Fruit fly (Drosophila melanogaster) whole organism, adult: Measurements from ENCODE around the gene CG18213.

Experiments used
- CG11617 ChIP-seq: fragments of 200-800 bp; sonication (Bioruptor generic); optimal IDR thresholded peaks from 2 replicates; lab custom pipeline; 2017; ENCODE audit warnings: mild to moderate bottlenecking, missing biosample characterization, missing genetic modification reagents, missing genetic modification characterization
- CG12768 ChIP-seq: fragments of 200-800 bp; sonication (Bioruptor generic); optimal IDR thresholded peaks from 2 replicates; lab custom pipeline; 2017; ENCODE audit warnings: missing biosample characterization, missing genetic modification characterization, mild to moderate bottlenecking, moderate library complexity, missing genetic modification reagents
- CG14711 ChIP-seq: fragments of 200-800 bp; sonication (Bioruptor generic); optimal IDR thresholded peaks from 2 replicates; lab custom pipeline; 2018; ENCODE audit warnings: missing biosample characterization, mild to moderate bottlenecking, missing genetic modification characterization, moderate library complexity
- CG1620 ChIP-seq: fragments of 200-800 bp; sonication (Bioruptor generic); optimal IDR thresholded peaks from 2 replicates; lab custom pipeline; 2016; ENCODE audit warnings: missing biosample characterization, missing genetic modification characterization
- CG33017 ChIP-seq: fragments of 200-800 bp; sonication (Bioruptor generic); optimal IDR thresholded peaks from 2 replicates; lab custom pipeline; 2018; ENCODE audit warnings: missing biosample characterization, mild to moderate bottlenecking, missing genetic modification characterization, moderate library complexity
- CG5204 ChIP-seq: fragments of 200-800 bp; sonication (Bioruptor generic); optimal IDR thresholded peaks from 2 replicates; lab custom pipeline; 2016; ENCODE audit warnings: missing biosample characterization, missing genetic modification characterization
- CG7045 ChIP-seq: fragments of 200-800 bp; sonication (Bioruptor generic); optimal IDR thresholded peaks from 2 replicates; lab custom pipeline; 2017; ENCODE audit warnings: missing biosample characterization, mild to moderate bottlenecking, missing genetic modification characterization
- CG7101 ChIP-seq: fragments of 200-800 bp; sonication (Bioruptor generic); optimal IDR thresholded peaks from 2 replicates; lab custom pipeline; 2018; ENCODE audit warnings: missing biosample characterization, mild to moderate bottlenecking, missing genetic modification characterization, moderate library complexity
- Clk ChIP-seq: fragments of 200-800 bp; sonication (Bioruptor generic); optimal IDR thresholded peaks from 2 replicates; lab custom pipeline; 2017; ENCODE audit warnings: missing biosample characterization, missing genetic modification characterization
- Crg-1 ChIP-seq: fragments of 200-800 bp; sonication (Bioruptor generic); optimal IDR thresholded peaks from 2 replicates; lab custom pipeline; 2016; ENCODE audit warnings: missing biosample characterization, missing genetic modification characterization
- Hr96 ChIP-seq: fragments of 200-800 bp; sonication (Bioruptor generic); optimal IDR thresholded peaks from 2 replicates; lab custom pipeline; 2016; ENCODE audit warnings: missing biosample characterization, missing genetic modification characterization
- Mnt ChIP-seq: fragments of 200-800 bp; sonication (Bioruptor generic); optimal IDR thresholded peaks from 2 replicates; lab custom pipeline; 2016; ENCODE audit warnings: missing biosample characterization, mild to moderate bottlenecking, missing genetic modification characterization
- bab1 ChIP-seq: fragments of 200-800 bp; sonication (Bioruptor generic); optimal IDR thresholded peaks from 3 replicates; lab custom pipeline; 2019; ENCODE audit warnings: missing biosample characterization, mild to moderate bottlenecking, missing genetic modification characterization, moderate library complexity
- cic ChIP-seq: fragments of 200-800 bp; sonication (Bioruptor generic); optimal IDR thresholded peaks from 2 replicates; lab custom pipeline; 2017; ENCODE audit warnings: missing biosample characterization, mild to moderate bottlenecking, missing genetic modification characterization, moderate library complexity
- cnc ChIP-seq, 2 experiments: fragments of >200 bp; optimal IDR thresholded peaks; 2 replicates each; lab custom pipeline; 2017
- kay ChIP-seq: fragments of 200-800 bp; sonication (Bioruptor generic); peaks from one replicate; lab custom pipeline; 2016; ENCODE audit warnings: missing biosample characterization, missing genetic modification characterization, borderline replicate concordance
- ovo ChIP-seq: fragments of 200-800 bp; sonication (Bioruptor generic); optimal IDR thresholded peaks from 2 replicates; lab custom pipeline; 2016; ENCODE audit warnings: missing biosample characterization, missing genetic modification characterization
- pad ChIP-seq: fragments of 200-800 bp; sonication (Bioruptor generic); optimal IDR thresholded peaks from 3 replicates; lab custom pipeline; 2017; ENCODE audit warnings: missing biosample characterization, missing genetic modification characterization, mild to moderate bottlenecking, moderate library complexity, missing genetic modification reagents
- tj ChIP-seq: fragments of 200-800 bp; sonication (Bioruptor generic); optimal IDR thresholded peaks from 3 replicates; lab custom pipeline; 2017; ENCODE audit warnings: missing biosample characterization, mild to moderate bottlenecking, missing genetic modification characterization, moderate library complexity
- toe ChIP-seq: fragments of 200-800 bp; sonication (Bioruptor generic); optimal IDR thresholded peaks from 2 replicates; lab custom pipeline; 2016; ENCODE audit warnings: missing biosample characterization, missing genetic modification characterization

CG18213 gene

DNA sequence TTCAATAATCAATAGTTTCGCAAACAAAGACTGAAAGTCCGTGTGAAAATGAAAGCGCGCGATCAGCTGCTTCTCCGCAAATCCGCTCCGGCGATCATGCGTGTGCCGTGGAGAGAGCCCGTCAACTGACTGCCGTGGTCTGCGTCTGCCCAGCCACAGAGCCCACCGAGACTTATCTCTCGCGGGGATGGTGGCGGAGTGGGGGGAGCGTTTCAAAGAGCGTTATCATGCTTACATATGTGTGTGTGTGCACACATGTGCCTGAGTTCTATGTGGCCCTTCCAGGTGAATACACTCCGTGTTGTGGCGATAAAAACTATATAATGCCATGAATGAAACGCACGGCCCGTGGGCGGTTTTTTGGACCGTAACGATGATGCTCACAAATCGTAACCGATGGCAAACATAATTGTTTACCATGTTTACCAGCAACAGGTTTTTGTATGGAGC lies 38.0 kb upstream of the CG18213 start:
- TF ChIP-seq Mnt (GFP tag; lab: Kevin White, UChicago) (peak; percentile 89), CG12768 (peak; percentile 7), Clk (no peak), CG14711 (tag; lab: Kevin White, UChicago) (no peak), CG33017 (tag; lab: Kevin White, UChicago) (no peak), Crg-1 (peak; percentile 28), CG7045 (GFP tag; lab: Kevin White, UChicago) (no peak), pad (GFP tag; lab: Kevin White, UChicago) (no peak), Hr96 (no peak), CG5204 (GFP tag; lab: Kevin White, UChicago) (no peak), toe (GFP tag; lab: Kevin White, UChicago) (no peak), tj (GFP tag; lab: Kevin White, UChicago) (no peak), kay (GFP tag; lab: Kevin White, UChicago) (no peak), cnc (optimal IDR thresholded peaks at IDR 0.05; lab: Kevin White, UChicago) (peak; percentile 75 to 96), cic (peak; percentile 95), CG11617 (GFP tag; lab: Kevin White, UChicago) (no peak), CG1620 (GFP tag; lab: Kevin White, UChicago) (no peak), bab1 (no peak), ovo (GFP tag; lab: Kevin White, UChicago) (no peak), CG7101 (tag; lab: Kevin White, UChicago) (no peak)

dm6 chr3R:17072526-17073114 lies 32.6 kb upstream of the CG18213 start, which contains the start of the genes Ns1 and mRpS11:
Gene Ns1 (minus strand): TSS chr3R:17072675.
Gene mRpS11 (plus strand): TSS chr3R:17072732.
- peak; percentile 3 for TF ChIP-seq tj (GFP tag; lab: Kevin White, UChicago)
- peak; percentile 50 for TF ChIP-seq pad (GFP tag; lab: Kevin White, UChicago)
- TF ChIP-seq CG1620 (GFP tag; lab: Kevin White, UChicago), result peak; percentile 51
- no peak for TF ChIP-seq cnc (optimal IDR thresholded peaks at IDR 0.05; lab: Kevin White, UChicago)
- TF ChIP-seq bab1, result peak; percentile 21
- TF ChIP-seq CG33017 (tag; lab: Kevin White, UChicago), result no peak
- peak; percentile 35 for TF ChIP-seq CG12768
- peak; percentile 99 for TF ChIP-seq Mnt (GFP tag; lab: Kevin White, UChicago)
- no peak for TF ChIP-seq Clk
- peak; percentile 31 for TF ChIP-seq ovo (GFP tag; lab: Kevin White, UChicago)
- TF ChIP-seq CG7101 (tag; lab: Kevin White, UChicago), result peak; percentile 58
- peak; percentile 46 for TF ChIP-seq cic
- peak; percentile 54 for TF ChIP-seq CG11617 (GFP tag; lab: Kevin White, UChicago)
- no peak for TF ChIP-seq CG5204 (GFP tag; lab: Kevin White, UChicago)
- peak; percentile 66 for TF ChIP-seq Crg-1
- TF ChIP-seq kay (GFP tag; lab: Kevin White, UChicago), result no peak
- TF ChIP-seq CG14711 (tag; lab: Kevin White, UChicago), result peak; percentile 33
- TF ChIP-seq CG7045 (GFP tag; lab: Kevin White, UChicago), result no peak
- TF ChIP-seq Hr96, result no peak
- no peak for TF ChIP-seq toe (GFP tag; lab: Kevin White, UChicago)

dm6 chr3R:17067721-17068120 lies 27.7 kb upstream of the CG18213 start:
- peak; percentile 74 for TF ChIP-seq cic
- no peak for TF ChIP-seq CG14711 (tag; lab: Kevin White, UChicago)
- peak; percentile 4 for TF ChIP-seq CG7101 (tag; lab: Kevin White, UChicago)
- TF ChIP-seq toe (GFP tag; lab: Kevin White, UChicago), result no peak
- no peak for TF ChIP-seq bab1
- no peak for TF ChIP-seq Mnt (GFP tag; lab: Kevin White, UChicago)
- no peak for TF ChIP-seq ovo (GFP tag; lab: Kevin White, UChicago)
- TF ChIP-seq Hr96, result no peak
- no peak for TF ChIP-seq CG11617 (GFP tag; lab: Kevin White, UChicago)
- no peak for TF ChIP-seq CG1620 (GFP tag; lab: Kevin White, UChicago)
- peak; percentile 81 for TF ChIP-seq kay (GFP tag; lab: Kevin White, UChicago)
- TF ChIP-seq CG12768, result peak; percentile 16

dm6 chr3R:17066828-17067430 lies 26.9 kb upstream of the CG18213 start:
- TF ChIP-seq Hr96, result no peak
- no peak for TF ChIP-seq CG5204 (GFP tag; lab: Kevin White, UChicago)
- no peak for TF ChIP-seq pad (GFP tag; lab: Kevin White, UChicago)
- no peak for TF ChIP-seq CG7101 (tag; lab: Kevin White, UChicago)
- no peak for TF ChIP-seq Mnt (GFP tag; lab: Kevin White, UChicago)
- no peak for TF ChIP-seq CG33017 (tag; lab: Kevin White, UChicago)
- TF ChIP-seq tj (GFP tag; lab: Kevin White, UChicago), result no peak
- no peak for TF ChIP-seq Crg-1
- no peak for TF ChIP-seq kay (GFP tag; lab: Kevin White, UChicago)
- no peak for TF ChIP-seq cic
- no peak for TF ChIP-seq bab1
- no peak for TF ChIP-seq CG1620 (GFP tag; lab: Kevin White, UChicago)
- no peak for TF ChIP-seq cnc (optimal IDR thresholded peaks at IDR 0.05; lab: Kevin White, UChicago)
- no peak for TF ChIP-seq toe (GFP tag; lab: Kevin White, UChicago)

DNA sequence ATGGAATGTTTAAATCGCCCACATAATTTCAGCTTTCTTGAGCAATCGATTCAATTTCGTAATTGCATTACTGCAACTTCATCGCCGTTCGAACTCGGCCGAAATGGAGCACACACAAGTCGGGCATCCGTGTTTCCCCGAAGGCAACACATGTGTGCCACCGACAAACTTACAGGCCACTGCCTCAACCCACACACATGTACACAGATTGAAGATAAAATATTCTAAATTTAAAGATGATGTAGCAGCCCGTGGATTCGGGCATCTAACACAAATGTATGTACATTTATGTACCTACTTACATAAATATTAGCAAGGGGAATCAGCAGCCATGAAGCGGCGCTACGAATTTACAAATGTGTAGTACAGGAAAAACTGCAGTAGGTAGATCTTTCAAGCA lies 26.1 kb upstream of the CG18213 start:
- TF ChIP-seq CG5204 (GFP tag; lab: Kevin White, UChicago), result no peak
- peak; percentile 81 for TF ChIP-seq kay (GFP tag; lab: Kevin White, UChicago)
